Fruit fly (Drosophila melanogaster) whole organism, embryonic: Measurements from ENCODE around the gene CG43693.

Experiments
- Antp ChIP-seq: fragments of 200-800 bp; sonication (Bioruptor generic); optimal IDR thresholded peaks from 3 replicates; lab custom pipeline; 2016; ENCODE audit warnings: missing biosample characterization, missing genetic modification characterization
- C15 ChIP-seq: fragments of 200-800 bp; sonication (Bioruptor generic); IDR thresholded peaks from 3 replicates; pipeline ENCODE4 v1.3.6; 2022; ENCODE audit warnings: missing biosample characterization, missing genetic modification characterization
- CG10147 ChIP-seq: fragments of 200-800 bp; sonication (Bioruptor generic); optimal IDR thresholded peaks from 2 replicates; lab custom pipeline; 2019; ENCODE audit warnings: missing biosample characterization, mild to moderate bottlenecking, missing genetic modification characterization, moderate library complexity
- CG10431 ChIP-seq: fragments of 200-800 bp; sonication (Bioruptor generic); optimal IDR thresholded peaks from 3 replicates; lab custom pipeline; 2018; ENCODE audit warnings: missing biosample characterization, mild to moderate bottlenecking, missing genetic modification characterization
- CG13287 ChIP-seq: fragments of 200-800 bp; sonication (Bioruptor generic); IDR thresholded peaks from 2 replicates; pipeline ENCODE4 v1.3.6; 2022; ENCODE audit warnings: missing biosample characterization, missing genetic modification characterization; ENCODE audit not compliant: partially characterized antibody
- CG13296 ChIP-seq: fragments of 200-800 bp; sonication (Bioruptor generic); optimal IDR thresholded peaks from 3 replicates; lab custom pipeline; 2018; ENCODE audit warnings: missing biosample characterization, mild to moderate bottlenecking, missing genetic modification characterization
- CG14050 ChIP-seq: fragments of 200-800 bp; sonication (Bioruptor generic); IDR thresholded peaks from 3 replicates; pipeline ENCODE4 v1.3.6; 2022; ENCODE audit warnings: missing biosample characterization, missing genetic modification characterization
- CG14860 ChIP-seq: fragments of 200-800 bp; sonication (Bioruptor generic); IDR thresholded peaks from 3 replicates; pipeline ENCODE4 v1.3.6; 2022; ENCODE audit warnings: missing biosample characterization, missing genetic modification characterization; ENCODE audit not compliant: partially characterized antibody
- CG15073 ChIP-seq: fragments of 200-800 bp; sonication (Bioruptor generic); optimal IDR thresholded peaks from 2 replicates; lab custom pipeline; 2016; ENCODE audit warnings: missing biosample characterization, missing genetic modification characterization
- CG15479 ChIP-seq: fragments of 200-800 bp; sonication (Bioruptor generic); optimal IDR thresholded peaks from 3 replicates; lab custom pipeline; 2019; ENCODE audit warnings: missing biosample characterization, mild to moderate bottlenecking, missing genetic modification characterization, moderate library complexity
- CG15514 ChIP-seq: fragments of 200-800 bp; sonication (Bioruptor generic); optimal IDR thresholded peaks from 3 replicates; lab custom pipeline; 2017; ENCODE audit warnings: missing biosample characterization, missing genetic modification characterization, mild to moderate bottlenecking, moderate library complexity, missing genetic modification reagents
- CG1602 ChIP-seq: fragments of 200-800 bp; sonication (Bioruptor generic); optimal IDR thresholded peaks from 3 replicates; lab custom pipeline; 2016; ENCODE audit warnings: missing biosample characterization, missing genetic modification characterization
- CG1647 ChIP-seq: fragments of 200-800 bp; sonication (Bioruptor generic); optimal IDR thresholded peaks from 3 replicates; lab custom pipeline; 2016; ENCODE audit warnings: missing biosample characterization, missing genetic modification characterization
- CG16815 ChIP-seq: fragments of 200-800 bp; sonication (Bioruptor generic); optimal IDR thresholded peaks from 3 replicates; lab custom pipeline; 2017; ENCODE audit warnings: missing biosample characterization, mild to moderate bottlenecking, missing genetic modification characterization
- CG17829 ChIP-seq: fragments of 200-800 bp; optimal IDR thresholded peaks from 2 replicates; lab custom pipeline; 2019; ENCODE audit warnings: missing biosample characterization, mild to moderate bottlenecking, missing genetic modification characterization, moderate library complexity
- CG2199 ChIP-seq: fragments of 200-800 bp; sonication (Bioruptor generic); IDR thresholded peaks from 3 replicates; pipeline ENCODE4 v1.3.6; 2022; ENCODE audit warnings: missing biosample characterization, missing genetic modification characterization
- CG2202 ChIP-seq: fragments of 200-800 bp; sonication (Bioruptor generic); optimal IDR thresholded peaks from 2 replicates; lab custom pipeline; 2018; ENCODE audit warnings: missing biosample characterization, mild to moderate bottlenecking, missing genetic modification characterization
- CG2712 ChIP-seq: fragments of 200-800 bp; optimal IDR thresholded peaks from 3 replicates; lab custom pipeline; 2019; ENCODE audit warnings: missing biosample characterization, mild to moderate bottlenecking, missing genetic modification characterization, moderate library complexity
- CG34224 ChIP-seq: fragments of 200-800 bp; sonication (Bioruptor generic); IDR thresholded peaks from 3 replicates; pipeline ENCODE4 v1.3.6; 2022; ENCODE audit warnings: missing biosample characterization, missing genetic modification characterization; ENCODE audit not compliant: partially characterized antibody
- CG4404 ChIP-seq: fragments of 200-800 bp; sonication (Bioruptor generic); IDR thresholded peaks from 2 replicates; pipeline ENCODE4 v1.3.6; 2022; ENCODE audit warnings: missing biosample characterization, missing genetic modification characterization
- CG4617 ChIP-seq: fragments of 200-800 bp; sonication (Bioruptor generic); optimal IDR thresholded peaks from 3 replicates; lab custom pipeline; 2016; ENCODE audit warnings: missing biosample characterization, missing genetic modification characterization, borderline replicate concordance
- CG6791 ChIP-seq: fragments of 200-800 bp; sonication (Bioruptor generic); IDR thresholded peaks from 3 replicates; pipeline ENCODE4 v1.3.6; 2022; ENCODE audit warnings: missing biosample characterization, missing genetic modification characterization; ENCODE audit not compliant: partially characterized antibody
- CG7786 ChIP-seq: fragments of 200-800 bp; sonication (Bioruptor generic); optimal IDR thresholded peaks from 2 replicates; lab custom pipeline; 2016; ENCODE audit warnings: missing biosample characterization, missing genetic modification characterization
- CG8478 ChIP-seq: fragments of >200 bp; optimal IDR thresholded peaks from 2 replicates; lab custom pipeline; 2018
- CG9437 ChIP-seq: fragments of 200-800 bp; sonication (Bioruptor generic); optimal IDR thresholded peaks from 2 replicates; lab custom pipeline; 2018; ENCODE audit warnings: missing biosample characterization, mild to moderate bottlenecking, missing genetic modification characterization
- CG9727 ChIP-seq: fragments of 200-800 bp; sonication (Bioruptor generic); optimal IDR thresholded peaks from 3 replicates; lab custom pipeline; 2017; ENCODE audit warnings: missing biosample characterization, mild to moderate bottlenecking, missing genetic modification characterization
- Camta ChIP-seq: fragments of 200-800 bp; sonication (Bioruptor generic); optimal IDR thresholded peaks from 2 replicates; lab custom pipeline; 2016; ENCODE audit warnings: missing biosample characterization, missing genetic modification characterization
- Dek ChIP-seq: fragments of 200-800 bp; sonication (Bioruptor generic); optimal IDR thresholded peaks from 3 replicates; lab custom pipeline; 2019; ENCODE audit warnings: missing biosample characterization, mild to moderate bottlenecking, missing genetic modification characterization, moderate library complexity
- HmgD ChIP-seq: fragments of 200-800 bp; sonication (Bioruptor generic); optimal IDR thresholded peaks from 3 replicates; lab custom pipeline; 2016; ENCODE audit warnings: missing biosample characterization, missing genetic modification characterization
- Lhr ChIP-seq: fragments of 200-800 bp; sonication (Bioruptor generic); optimal IDR thresholded peaks from 3 replicates; lab custom pipeline; 2017; ENCODE audit warnings: mild to moderate bottlenecking, missing biosample characterization, missing genetic modification reagents, missing genetic modification characterization
- NC2β ChIP-seq: fragments of 200-800 bp; sonication (Bioruptor generic); optimal IDR thresholded peaks from 2 replicates; lab custom pipeline; 2016; ENCODE audit warnings: missing biosample characterization, missing genetic modification characterization
- ab ChIP-seq: fragments of 200-800 bp; sonication (Bioruptor generic); optimal IDR thresholded peaks from 2 replicates; lab custom pipeline; 2016; ENCODE audit warnings: missing biosample characterization, missing genetic modification characterization
- bcd ChIP-seq: fragments of 200-800 bp; sonication (Bioruptor generic); optimal IDR thresholded peaks from 2 replicates; lab custom pipeline; 2017; ENCODE audit warnings: missing biosample characterization, mild to moderate bottlenecking, missing genetic modification characterization
- gcm2 ChIP-seq: fragments of 200-800 bp; sonication (Bioruptor generic); optimal IDR thresholded peaks from 2 replicates; lab custom pipeline; 2016; ENCODE audit warnings: missing biosample characterization, missing genetic modification characterization
- grn ChIP-seq: fragments of 200-800 bp; sonication (Bioruptor generic); optimal IDR thresholded peaks from 3 replicates; lab custom pipeline; 2017; ENCODE audit warnings: missing biosample characterization, missing genetic modification characterization
- gro ChIP-seq: fragments of 200-800 bp; sonication (Bioruptor generic); optimal IDR thresholded peaks from 2 replicates; lab custom pipeline; 2016; ENCODE audit warnings: missing biosample characterization, missing genetic modification characterization
- gt ChIP-seq: fragments of 200-800 bp; sonication (Bioruptor generic); IDR thresholded peaks from 2 replicates; pipeline ENCODE4 v1.3.6; 2022; ENCODE audit warnings: missing biosample characterization, missing genetic modification characterization
- hb ChIP-seq: fragments of 200-800 bp; sonication (Bioruptor generic); IDR thresholded peaks from 3 replicates; pipeline ENCODE4 v1.3.6; 2022; ENCODE audit warnings: missing biosample characterization, missing genetic modification characterization; ENCODE audit not compliant: partially characterized antibody
- knrl ChIP-seq: fragments of 200-800 bp; sonication (Bioruptor generic); IDR thresholded peaks from 3 replicates; pipeline ENCODE4 v1.3.6; 2022; ENCODE audit warnings: missing biosample characterization, missing genetic modification characterization; ENCODE audit not compliant: partially characterized antibody
- lilli ChIP-seq: fragments of 200-800 bp; sonication (Bioruptor generic); optimal IDR thresholded peaks from 3 replicates; lab custom pipeline; 2016; ENCODE audit warnings: missing biosample characterization, missing genetic modification characterization
- maf-S ChIP-seq: fragments of 200-800 bp; sonication (Bioruptor generic); optimal IDR thresholded peaks from 2 replicates; lab custom pipeline; 2016; ENCODE audit warnings: missing biosample characterization, missing genetic modification characterization
- oc ChIP-seq: fragments of 200-800 bp; sonication (Bioruptor generic); optimal IDR thresholded peaks from 2 replicates; lab custom pipeline; 2018; ENCODE audit warnings: missing biosample characterization, mild to moderate bottlenecking, missing genetic modification characterization, moderate library complexity
- peb ChIP-seq: fragments of 200-800 bp; sonication (Bioruptor generic); IDR thresholded peaks from 2 replicates; pipeline ENCODE4 v1.3.6; 2022; ENCODE audit warnings: missing biosample characterization, missing genetic modification characterization
- pnt ChIP-seq: fragments of 200-800 bp; sonication (Bioruptor generic); optimal IDR thresholded peaks from 3 replicates; lab custom pipeline; 2016; ENCODE audit warnings: missing biosample characterization, missing genetic modification characterization
- run ChIP-seq: fragments of 200-800 bp; sonication (Bioruptor generic); optimal IDR thresholded peaks from 3 replicates; lab custom pipeline; 2018; ENCODE audit warnings: missing biosample characterization, mild to moderate bottlenecking, missing genetic modification characterization
- slou ChIP-seq: fragments of 200-800 bp; sonication (Bioruptor generic); optimal IDR thresholded peaks from 3 replicates; lab custom pipeline; 2016; ENCODE audit warnings: missing biosample characterization, missing genetic modification characterization
- sna ChIP-seq: fragments of 200-800 bp; sonication (Bioruptor generic); IDR thresholded peaks from 2 replicates; pipeline ENCODE4 v1.3.6; 2022; ENCODE audit warnings: missing biosample characterization, missing genetic modification characterization; ENCODE audit not compliant: partially characterized antibody
- sug ChIP-seq: fragments of 200-800 bp; optimal IDR thresholded peaks from 2 replicates; lab custom pipeline; 2019; ENCODE audit warnings: missing biosample characterization, mild to moderate bottlenecking, missing genetic modification characterization, moderate library complexity
- tll ChIP-seq, 2 experiments: fragments of 200-800 bp in 1 of 2; fragments of >200 bp in 1 of 2; sonication (Bioruptor generic) in 1 of 2; optimal IDR thresholded peaks; 2 replicates each; lab custom pipeline; 2017 to 2019; ENCODE audit warnings: missing biosample characterization in 2 of 2, missing genetic modification characterization in 2 of 2, mild to moderate bottlenecking in 1 of 2, moderate library complexity in 1 of 2
- tna ChIP-seq: fragments of 200-800 bp; sonication (Bioruptor generic); IDR thresholded peaks from 2 replicates; pipeline ENCODE4 v1.3.6; 2022; ENCODE audit warnings: missing biosample characterization, missing genetic modification characterization; ENCODE audit not compliant: partially characterized antibody
- trem ChIP-seq: fragments of 200-800 bp; optimal IDR thresholded peaks from 3 replicates; lab custom pipeline; 2019; ENCODE audit warnings: missing biosample characterization, mild to moderate bottlenecking, missing genetic modification characterization, moderate library complexity
- twi ChIP-seq: fragments of 200-800 bp; optimal IDR thresholded peaks from 2 replicates; lab custom pipeline; 2019; ENCODE audit warnings: missing biosample characterization, mild to moderate bottlenecking, missing genetic modification characterization, moderate library complexity

CG43693 gene

dm6 chr3L:11002923-11003322, 48.2 kb downstream of the CG43693 start (continued):
- TF ChIP-seq knrl (GFP tag; lab: Robert Waterston, UW) (no peak), CG1647 (GFP tag; lab: Kevin White, UChicago) (no peak), Dek (no peak), oc (peak; percentile 74), CG2712 (tag; lab: Kevin White, UChicago) (no peak), CG6791 (no peak), HmgD (no peak), Antp (GFP tag; lab: Kevin White, UChicago) (no peak), CG7786 (GFP tag; lab: Kevin White, UChicago) (no peak), CG16815 (GFP tag; lab: Kevin White, UChicago) (no peak), gro (GFP tag; lab: Kevin White, UChicago) (no peak), slou (no peak), gcm2 (GFP tag; lab: Kevin White, UChicago) (no peak), ab (GFP tag; lab: Kevin White, UChicago) (no peak), trem (tag; lab: Kevin White, UChicago) (no peak), grn (GFP tag; lab: Kevin White, UChicago) (no peak), sna (GFP tag; lab: Robert Waterston, UW) (no peak), CG14050 (GFP tag; lab: Robert Waterston, UW) (no peak), tll (GFP tag; optimal IDR thresholded peaks at IDR 0.05; lab: Kevin White, UChicago) (no peak), CG14860 (GFP tag; lab: Robert Waterston, UW) (no peak), CG10147 (GFP tag; lab: Kevin White, UChicago) (no peak), CG4617 (GFP tag; lab: Kevin White, UChicago) (no peak), CG15479 (GFP tag; lab: Kevin White, UChicago) (no peak), lilli (GFP tag; lab: Kevin White, UChicago) (no peak), maf-S (no peak), CG13287 (no peak), CG17829 (tag; lab: Kevin White, UChicago) (no peak), run (tag; lab: Kevin White, UChicago) (no peak), CG2202 (tag; lab: Kevin White, UChicago) (no peak), CG34224 (no peak), CG15514 (GFP tag; lab: Kevin White, UChicago) (no peak), CG4404 (no peak), CG2199 (no peak), pnt (no peak), Lhr (no peak), CG13296 (GFP tag; lab: Kevin White, UChicago) (no peak), sug (no peak), CG8478 (no peak), hb (GFP tag; lab: Robert Waterston, UW) (no peak), gt (GFP tag; lab: Robert Waterston, UW) (no peak), Camta (no peak), CG15073 (GFP tag; lab: Kevin White, UChicago) (no peak), tna (no peak), CG9437 (no peak), bcd (GFP tag; lab: Kevin White, UChicago) (peak; percentile 19), CG1602 (GFP tag; lab: Kevin White, UChicago) (no peak), CG9727 (GFP tag; lab: Kevin White, UChicago) (no peak), twi (tag; lab: Kevin White, UChicago) (no peak), peb (GFP tag; lab: Robert Waterston, UW) (no peak), NC2β (GFP tag; lab: Kevin White, UChicago) (no peak), C15 (no peak), CG10431 (GFP tag; lab: Kevin White, UChicago) (peak; percentile 10)
